Worm (Caenorhabditis elegans) whole organism, L3 larva: Measurements from ENCODE around the gene cal-7.

Source experiments
- aly-2 ChIP-seq: fragments of 150-350 bp; optimal IDR thresholded peaks from 2 replicates; lab custom pipeline; 2014; ENCODE audit warnings: missing biosample characterization, missing genetic modification characterization
- ama-1 ChIP-seq: fragments of 150-350 bp; optimal IDR thresholded peaks from 2 replicates; lab custom pipeline; 2018
- ceh-16 ChIP-seq: sonication (generic microtip); optimal IDR thresholded peaks from 2 replicates; lab custom pipeline; 2017; ENCODE audit warnings: missing biosample characterization, missing genetic modification characterization
- ceh-28 ChIP-seq: fragments of 150-350 bp; optimal IDR thresholded peaks from 2 replicates; lab custom pipeline; 2014; ENCODE audit warnings: missing biosample characterization, missing genetic modification reagents, missing genetic modification characterization
- ceh-82 ChIP-seq: fragments of 150-350 bp; optimal IDR thresholded peaks from 2 replicates; lab custom pipeline; 2014; ENCODE audit warnings: missing biosample characterization, missing genetic modification characterization
- ceh-9 ChIP-seq: sonication (generic microtip); optimal IDR thresholded peaks from 2 replicates; lab custom pipeline; 2018; ENCODE audit warnings: missing biosample characterization, missing genetic modification characterization
- daf-12 ChIP-seq: fragments of 150-350 bp; optimal IDR thresholded peaks from 2 replicates; lab custom pipeline; 2014; ENCODE audit warnings: missing biosample characterization, missing genetic modification reagents, missing genetic modification characterization
- elt-2 ChIP-seq: sonication (generic microtip); optimal IDR thresholded peaks from 2 replicates; lab custom pipeline; 2016; ENCODE audit warnings: missing genetic modification reagents, mild to moderate bottlenecking, missing genetic modification characterization, missing compliant biosample characterization
- elt-3 ChIP-seq, 3 experiments: fragments of 150-350 bp in 1 of 3; sonication (generic microtip) in 2 of 3; optimal IDR thresholded peaks; 2 replicates in 2 of 3; 4 replicates in 1 of 3; lab custom pipeline; 2014 to 2017; ENCODE audit warnings: missing biosample characterization in 3 of 3, missing genetic modification characterization in 3 of 3
- fkh-2 ChIP-seq: fragments of 150-350 bp; optimal IDR thresholded peaks from 2 replicates; lab custom pipeline; 2014; ENCODE audit warnings: missing biosample characterization, missing genetic modification reagents, missing genetic modification characterization
- hmg-11 ChIP-seq: sonication (generic microtip); optimal IDR thresholded peaks from 2 replicates; lab custom pipeline; 2016; ENCODE audit warnings: missing genetic modification characterization, missing compliant biosample characterization
- jun-1 ChIP-seq: fragments of 150-350 bp; optimal IDR thresholded peaks from 2 replicates; lab custom pipeline; 2014; ENCODE audit warnings: missing biosample characterization, missing genetic modification reagents, missing genetic modification characterization
- lin-39 ChIP-seq: fragments of 150-350 bp; optimal IDR thresholded peaks from 2 replicates; lab custom pipeline; 2018; ENCODE audit warnings: missing biosample characterization, missing genetic modification reagents, missing genetic modification characterization
- lsy-12 ChIP-seq: sonication (generic microtip); optimal IDR thresholded peaks from 2 replicates; lab custom pipeline; 2016; ENCODE audit warnings: mild to moderate bottlenecking, missing genetic modification characterization, missing compliant biosample characterization
- nfya-1 ChIP-seq: sonication (generic microtip); optimal IDR thresholded peaks from 2 replicates; lab custom pipeline; 2017; ENCODE audit warnings: missing genetic modification characterization, mild to moderate bottlenecking, missing compliant biosample characterization, antibody characterized with exemption, moderate library complexity; ENCODE audit not compliant: insufficient read depth
- nhr-11 ChIP-seq: fragments of 150-350 bp; optimal IDR thresholded peaks from 2 replicates; lab custom pipeline; 2014; ENCODE audit warnings: missing biosample characterization, missing genetic modification characterization
- nhr-12 ChIP-seq: fragments of 150-350 bp; optimal IDR thresholded peaks from 2 replicates; lab custom pipeline; 2014; ENCODE audit warnings: missing biosample characterization, missing genetic modification characterization
- nhr-23 ChIP-seq: fragments of 150-350 bp; optimal IDR thresholded peaks from 2 replicates; lab custom pipeline; 2014; ENCODE audit warnings: missing biosample characterization, missing genetic modification reagents, missing genetic modification characterization
- nhr-25 ChIP-seq: sonication (generic microtip); optimal IDR thresholded peaks from 2 replicates; lab custom pipeline; 2017; ENCODE audit warnings: missing biosample characterization, missing genetic modification characterization
- nhr-43 ChIP-seq: sonication (generic microtip); optimal IDR thresholded peaks from 2 replicates; lab custom pipeline; 2016; ENCODE audit warnings: mild to moderate bottlenecking, missing genetic modification characterization, missing compliant biosample characterization; ENCODE audit not compliant: poor library complexity, severe bottlenecking
- nhr-67 ChIP-seq: fragments of 150-350 bp; optimal IDR thresholded peaks from 2 replicates; lab custom pipeline; 2014; ENCODE audit warnings: missing biosample characterization, missing genetic modification characterization
- nhr-76 ChIP-seq: fragments of 150-350 bp; sonication (generic microtip); optimal IDR thresholded peaks from 5 replicates; lab custom pipeline; 2014; ENCODE audit warnings: missing biosample characterization, missing genetic modification characterization
- pha-4 ChIP-seq: fragments of 150-350 bp; optimal IDR thresholded peaks from 2 replicates; lab custom pipeline; 2014; ENCODE audit warnings: missing biosample characterization, missing genetic modification reagents, missing genetic modification characterization
- pqm-1 ChIP-seq: fragments of 150-350 bp; optimal IDR thresholded peaks from 2 replicates; lab custom pipeline; 2017; ENCODE audit warnings: missing biosample characterization, missing genetic modification characterization, inconsistent platforms
- skn-1 ChIP-seq: fragments of 150-350 bp; optimal IDR thresholded peaks from 2 replicates; lab custom pipeline; 2014; ENCODE audit warnings: missing biosample characterization, missing genetic modification characterization
- snpc-4 ChIP-seq: fragments of 150-350 bp; optimal IDR thresholded peaks from 2 replicates; lab custom pipeline; 2014; ENCODE audit warnings: missing biosample characterization, missing genetic modification characterization
- tbx-2 ChIP-seq: sonication (generic microtip); optimal IDR thresholded peaks from 2 replicates; lab custom pipeline; 2016; ENCODE audit warnings: mild to moderate bottlenecking, missing genetic modification characterization, missing compliant biosample characterization
- unc-39 ChIP-seq: sonication (generic microtip); optimal IDR thresholded peaks from 4 replicates; lab custom pipeline; 2017; ENCODE audit warnings: missing biosample characterization, missing genetic modification characterization
- unc-62 ChIP-seq: fragments of 150-350 bp; sonication (generic microtip); optimal IDR thresholded peaks from 4 replicates; lab custom pipeline; 2014; ENCODE audit warnings: missing biosample characterization, missing genetic modification reagents, missing genetic modification characterization
- zag-1 ChIP-seq: fragments of 150-350 bp; optimal IDR thresholded peaks from 2 replicates; lab custom pipeline; 2014; ENCODE audit warnings: missing biosample characterization, missing genetic modification characterization
- ztf-11 ChIP-seq: fragments of 150-350 bp; optimal IDR thresholded peaks from 2 replicates; lab custom pipeline; 2014; ENCODE audit warnings: missing biosample characterization, missing genetic modification characterization
- ztf-4 ChIP-seq: fragments of 150-350 bp; optimal IDR thresholded peaks from 2 replicates; lab custom pipeline; 2014; ENCODE audit warnings: missing biosample characterization, missing genetic modification characterization

cal-7 gene

DNA sequence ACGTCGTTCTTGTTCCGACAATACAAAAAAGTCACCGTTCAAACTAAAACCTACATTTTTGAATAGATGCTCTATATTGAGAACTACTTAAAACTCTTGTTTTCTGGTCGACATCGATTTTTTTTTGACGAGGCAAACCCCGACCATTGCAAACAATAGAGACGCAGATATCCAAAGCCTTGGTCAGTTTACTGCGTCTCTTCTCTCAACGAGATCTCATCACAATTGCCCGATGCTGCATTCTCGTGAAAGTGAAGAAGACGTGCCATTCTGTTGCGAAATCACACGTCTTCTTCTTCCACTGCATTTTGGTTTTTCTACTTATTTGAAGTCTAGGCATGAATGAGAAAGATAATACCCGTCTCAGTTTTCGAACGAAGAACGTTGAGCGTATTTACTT, 29.5 kb upstream of the cal-7 start (continued):
- no peak for TF ChIP-seq nhr-11 (tag; lab: Kevin White, UChicago)
- no peak for TF ChIP-seq tbx-2 (tag; lab: Kevin White, UChicago)
- no peak for TF ChIP-seq elt-3 (tag; optimal IDR thresholded peaks at IDR 0.05; lab: Kevin White, UChicago)
- no peak for TF ChIP-seq nhr-43 (tag; lab: Kevin White, UChicago)
- no peak for TF ChIP-seq ceh-16 (tag; lab: Kevin White, UChicago)
- peak; percentile 80 for TF ChIP-seq lin-39 (tag; lab: Kevin White, UChicago)
- TF ChIP-seq nhr-12, result no peak
- peak; percentile 62 for TF ChIP-seq skn-1 (tag; lab: Kevin White, UChicago)
- TF ChIP-seq nhr-23 (tag; lab: Kevin White, UChicago), result no peak
- TF ChIP-seq snpc-4, result peak; percentile 7
- no peak for TF ChIP-seq unc-62 (GFP tag; lab: Kevin White, UChicago)
- TF ChIP-seq fkh-2 (tag; lab: Kevin White, UChicago), result no peak
- peak; percentile 65 for TF ChIP-seq nhr-25 (tag; lab: Kevin White, UChicago)
- TF ChIP-seq ceh-82, result no peak
- TF ChIP-seq ceh-28 (tag; lab: Kevin White, UChicago), result peak; percentile 70
- no peak for TF ChIP-seq ceh-9
- no peak for TF ChIP-seq daf-12

DNA sequence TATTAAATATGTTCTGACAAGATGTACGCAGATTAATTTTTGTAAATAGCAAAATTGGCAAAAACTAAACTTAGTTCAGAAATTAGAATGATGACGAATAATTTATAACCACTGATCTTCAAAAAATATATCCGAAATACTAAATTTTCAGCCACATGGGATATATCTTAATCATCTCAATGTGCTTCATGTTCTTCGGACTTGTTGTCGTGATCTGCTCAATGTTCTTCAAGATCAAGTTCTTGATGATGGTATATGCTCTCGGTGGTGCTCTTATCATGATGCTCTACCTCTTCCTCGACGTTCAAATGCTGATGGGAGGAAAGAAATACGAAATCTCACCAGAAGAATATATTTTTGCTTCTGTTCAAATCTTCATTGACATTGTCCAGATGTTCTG, 27.3 kb upstream of the cal-7 start:
- TF ChIP-seq aly-2 (tag; lab: Kevin White, UChicago) (no peak), unc-39 (tag; lab: Kevin White, UChicago) (no peak), nhr-25 (tag; lab: Kevin White, UChicago) (no peak), ceh-28 (tag; lab: Kevin White, UChicago) (no peak), nhr-67 (no peak), skn-1 (tag; lab: Kevin White, UChicago) (no peak), nhr-76 (no peak), ztf-11 (tag; lab: Kevin White, UChicago) (no peak), hmg-11 (tag; lab: Kevin White, UChicago) (no peak), ama-1 (lab: Kevin White, UChicago) (no peak), tbx-2 (tag; lab: Kevin White, UChicago) (no peak), nfya-1 (no peak), elt-2 (no peak), ztf-4 (tag; lab: Kevin White, UChicago) (no peak), snpc-4 (no peak)
- TF ChIP-seq, all 47 proteins: peak for 0

DNA sequence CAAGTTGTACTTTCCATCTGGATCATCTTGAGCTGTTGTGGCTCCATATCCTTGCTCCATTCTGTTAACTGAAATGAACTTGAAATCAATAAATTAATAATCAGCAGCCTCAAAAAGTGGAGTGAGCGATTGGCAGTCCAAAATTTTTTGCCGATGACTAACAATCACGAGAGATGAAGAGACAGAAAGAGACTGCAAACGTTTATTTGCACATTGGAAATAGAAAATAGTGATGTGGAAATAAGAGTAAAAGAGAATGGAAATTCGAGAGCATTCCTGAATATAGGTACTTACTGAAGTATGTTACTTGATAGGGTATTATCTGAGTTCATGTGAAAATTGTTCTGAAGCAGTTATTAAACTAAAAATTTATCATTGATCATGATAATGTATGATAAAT, 24.2 kb upstream of the cal-7 start, which contains the start of gene tag-120:
Gene tag-120, minus strand, starts transcription at position 68 of the 400 bp plus-strand sequence.
- TF ChIP-seq pqm-1 (tag; lab: Kevin White, UChicago) (peak; percentile 19), pha-4 (tag; lab: Kevin White, UChicago) (peak; percentile 61), elt-2 (peak; percentile 32), tbx-2 (tag; lab: Kevin White, UChicago) (no peak)
- TF ChIP-seq, all 47 proteins: peak for 3

ce11 chrV:9711174-9711573, 22.7 kb upstream of the cal-7 start:
- no peak for TF ChIP-seq zag-1
- TF ChIP-seq pqm-1 (tag; lab: Kevin White, UChicago), result peak; percentile 79
- peak; percentile 71 for TF ChIP-seq elt-2
- peak; percentile 15 for TF ChIP-seq pha-4 (tag; lab: Kevin White, UChicago)

DNA sequence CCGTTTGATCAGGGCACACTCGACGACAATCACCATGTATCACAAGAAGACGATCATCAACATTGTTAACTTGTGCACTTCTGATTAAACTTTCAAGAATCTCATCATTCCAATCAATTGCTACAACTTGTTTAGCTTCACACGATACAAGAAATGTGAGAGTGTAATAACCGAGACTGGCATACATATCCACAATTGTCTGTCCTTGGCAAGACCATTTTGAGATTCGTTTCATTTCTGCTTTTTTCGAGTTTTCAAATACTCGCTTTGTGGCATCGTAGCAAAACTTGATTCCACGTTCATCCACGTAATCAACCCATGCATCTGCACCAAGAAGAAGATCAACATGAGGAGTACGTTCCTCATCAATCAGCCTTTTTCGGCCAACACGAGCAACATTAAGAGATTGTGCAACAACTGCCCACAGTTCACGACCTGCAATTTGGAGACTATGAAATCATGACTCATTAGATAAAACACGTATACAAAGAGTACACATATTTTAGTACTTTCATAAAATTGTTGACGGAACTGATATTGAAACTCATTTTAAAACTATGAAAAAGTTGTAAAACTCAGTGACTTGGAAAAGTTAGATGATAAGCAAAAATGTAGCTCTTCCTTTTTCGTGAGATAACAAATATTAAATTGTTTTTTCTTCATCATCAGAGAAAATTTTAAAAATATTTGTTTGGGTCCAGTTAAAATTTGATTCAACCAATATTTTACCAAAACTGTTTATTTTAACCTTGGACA, 21.3 kb upstream of the cal-7 start:
- TF ChIP-seq nhr-43 (tag; lab: Kevin White, UChicago) (no peak), ceh-28 (tag; lab: Kevin White, UChicago) (no peak), pqm-1 (tag; lab: Kevin White, UChicago) (peak; percentile 32), jun-1 (tag; lab: Kevin White, UChicago) (peak; percentile 39), elt-2 (peak; percentile 59), lsy-12 (tag; lab: Kevin White, UChicago) (no peak), lin-39 (tag; lab: Kevin White, UChicago) (no peak)
- TF ChIP-seq, all 47 proteins: peak for 3
